Worm (Caenorhabditis elegans) whole organism, L2 larva: Measurements from ENCODE around the gene chil-6.

Experiments used
- C34F6.9 ChIP-seq: fragments of 150-350 bp; optimal IDR thresholded peaks from 2 replicates; lab custom pipeline; 2014; ENCODE audit warnings: missing biosample characterization, missing genetic modification characterization
- Y55F3AM.14 ChIP-seq: fragments of 200-800 bp; sonication (Bioruptor generic); optimal IDR thresholded peaks from 2 replicates; lab custom pipeline; 2018; ENCODE audit warnings: mild to moderate bottlenecking, missing genetic modification characterization, missing compliant biosample characterization
- ZK546.5 ChIP-seq: sonication (generic microtip); optimal IDR thresholded peaks from 2 replicates; lab custom pipeline; 2017; ENCODE audit warnings: missing biosample characterization, missing genetic modification characterization
- alr-1 ChIP-seq: fragments of 150-350 bp; optimal IDR thresholded peaks from 2 replicates; lab custom pipeline; 2014; ENCODE audit warnings: missing biosample characterization, missing genetic modification characterization
- ama-1 ChIP-seq: fragments of 150-350 bp; optimal IDR thresholded peaks from 2 replicates; lab custom pipeline; 2018; ENCODE audit warnings: inconsistent platforms
- blmp-1 ChIP-seq: sonication (generic microtip); optimal IDR thresholded peaks from 2 replicates; lab custom pipeline; 2017; ENCODE audit warnings: missing genetic modification characterization, mild to moderate bottlenecking, missing compliant biosample characterization, antibody characterized with exemption, moderate library complexity; ENCODE audit not compliant: insufficient read depth
- ceh-16 ChIP-seq: fragments of 150-350 bp; optimal IDR thresholded peaks from 2 replicates; lab custom pipeline; 2014; ENCODE audit warnings: missing biosample characterization, missing genetic modification characterization
- dmd-4 ChIP-seq: sonication (generic microtip); optimal IDR thresholded peaks from 2 replicates; lab custom pipeline; 2017; ENCODE audit warnings: missing biosample characterization, missing genetic modification characterization
- egl-27 ChIP-seq: sonication (generic microtip); optimal IDR thresholded peaks from 3 replicates; lab custom pipeline; 2017; ENCODE audit warnings: missing biosample characterization, missing genetic modification reagents, missing genetic modification characterization
- elt-1 ChIP-seq: fragments of 150-350 bp; optimal IDR thresholded peaks from 2 replicates; lab custom pipeline; 2014; ENCODE audit warnings: missing biosample characterization, missing genetic modification characterization
- elt-3 ChIP-seq: sonication (generic microtip); optimal IDR thresholded peaks from 2 replicates; lab custom pipeline; 2017; ENCODE audit warnings: missing biosample characterization, missing genetic modification characterization
- fos-1 ChIP-seq: fragments of 150-350 bp; optimal IDR thresholded peaks from 2 replicates; lab custom pipeline; 2014; ENCODE audit warnings: missing biosample characterization, missing genetic modification characterization
- gmeb-1 ChIP-seq: fragments of 150-350 bp; optimal IDR thresholded peaks from 2 replicates; lab custom pipeline; 2014; ENCODE audit warnings: missing biosample characterization, missing genetic modification characterization
- lin-13 ChIP-seq: fragments of 150-350 bp; optimal IDR thresholded peaks from 2 replicates; lab custom pipeline; 2014; ENCODE audit warnings: missing biosample characterization, missing genetic modification reagents, missing genetic modification characterization
- lin-39 ChIP-seq: fragments of 150-350 bp; optimal IDR thresholded peaks from 2 replicates; lab custom pipeline; 2014; ENCODE audit warnings: missing biosample characterization, missing genetic modification reagents, missing genetic modification characterization
- mab-5 ChIP-seq: fragments of 150-350 bp; optimal IDR thresholded peaks from 2 replicates; lab custom pipeline; 2014; ENCODE audit warnings: missing biosample characterization, missing genetic modification characterization
- mbf-1 ChIP-seq: sonication (generic microtip); optimal IDR thresholded peaks from 2 replicates; lab custom pipeline; 2017; ENCODE audit warnings: missing biosample characterization, missing genetic modification characterization
- mdl-1 ChIP-seq, 2 experiments: fragments of 150-350 bp in 1 of 2; sonication (generic microtip) in 1 of 2; optimal IDR thresholded peaks; 2 replicates each; lab custom pipeline; 2017; ENCODE audit warnings: missing biosample characterization in 2 of 2, missing genetic modification characterization in 2 of 2
- nhr-10 ChIP-seq: sonication (generic microtip); optimal IDR thresholded peaks from 2 replicates; lab custom pipeline; 2017; ENCODE audit warnings: missing biosample characterization, missing genetic modification characterization
- nhr-11 ChIP-seq: fragments of 150-350 bp; optimal IDR thresholded peaks from 2 replicates; lab custom pipeline; 2014; ENCODE audit warnings: missing biosample characterization, missing genetic modification characterization
- nhr-12 ChIP-seq: fragments of 150-350 bp; optimal IDR thresholded peaks from 2 replicates; lab custom pipeline; 2014; ENCODE audit warnings: missing biosample characterization, missing genetic modification characterization
- nhr-129 ChIP-seq: fragments of 150-350 bp; optimal IDR thresholded peaks from 2 replicates; lab custom pipeline; 2014; ENCODE audit warnings: missing biosample characterization, missing genetic modification characterization
- nhr-21 ChIP-seq: fragments of 150-350 bp; optimal IDR thresholded peaks from 2 replicates; lab custom pipeline; 2014; ENCODE audit warnings: missing biosample characterization, missing genetic modification characterization
- nhr-23 ChIP-seq: fragments of 150-350 bp; optimal IDR thresholded peaks from 2 replicates; lab custom pipeline; 2014; ENCODE audit warnings: missing biosample characterization, missing genetic modification reagents, missing genetic modification characterization
- nhr-25 ChIP-seq: fragments of 150-350 bp; sonication (generic microtip); optimal IDR thresholded peaks from 3 replicates; lab custom pipeline; 2014; ENCODE audit warnings: missing biosample characterization, missing genetic modification characterization
- sem-4 ChIP-seq: fragments of 150-350 bp; optimal IDR thresholded peaks from 2 replicates; lab custom pipeline; 2014; ENCODE audit warnings: missing biosample characterization, missing genetic modification reagents, missing genetic modification characterization
- skn-1 ChIP-seq: sonication (generic microtip); optimal IDR thresholded peaks from 2 replicates; lab custom pipeline; 2017; ENCODE audit warnings: missing biosample characterization, missing genetic modification characterization
- sma-3 ChIP-seq: sonication (generic microtip); optimal IDR thresholded peaks from 2 replicates; lab custom pipeline; 2016; ENCODE audit warnings: missing genetic modification reagents, missing genetic modification characterization, missing compliant biosample characterization
- sma-9 ChIP-seq, 2 experiments: fragments of 150-350 bp in 1 of 2; sonication (generic microtip) in 1 of 2; optimal IDR thresholded peaks; 2 replicates each; lab custom pipeline; 2014 to 2016; ENCODE audit warnings: missing genetic modification characterization in 2 of 2, mild to moderate bottlenecking in 1 of 2, missing biosample characterization in 1 of 2, missing compliant biosample characterization in 1 of 2, missing genetic modification reagents in 1 of 2, moderate library complexity in 1 of 2
- snpc-4 ChIP-seq: fragments of 150-350 bp; optimal IDR thresholded peaks from 2 replicates; lab custom pipeline; 2014; ENCODE audit warnings: missing biosample characterization, missing genetic modification characterization
- unc-39 ChIP-seq: fragments of 150-350 bp; optimal IDR thresholded peaks from 2 replicates; lab custom pipeline; 2014; ENCODE audit warnings: missing biosample characterization, missing genetic modification characterization
- unc-55 ChIP-seq: fragments of 150-350 bp; sonication (generic microtip); optimal IDR thresholded peaks from 3 replicates; lab custom pipeline; 2014; ENCODE audit warnings: missing biosample characterization, missing genetic modification reagents, missing genetic modification characterization
- unc-62 ChIP-seq: fragments of 150-350 bp; optimal IDR thresholded peaks from 2 replicates; lab custom pipeline; 2014; ENCODE audit warnings: missing biosample characterization, missing genetic modification reagents, missing genetic modification characterization
- zag-1 ChIP-seq: fragments of 150-350 bp; optimal IDR thresholded peaks from 2 replicates; lab custom pipeline; 2014; ENCODE audit warnings: missing biosample characterization, missing genetic modification characterization
- ztf-1 ChIP-seq: fragments of 200-800 bp; sonication (Bioruptor generic); conservative IDR thresholded peaks from 2 replicates; pipeline ENCODE4 v1.3.6; 2022; ENCODE audit warnings: missing genetic modification characterization, missing compliant biosample characterization
- ztf-11 ChIP-seq: sonication (generic microtip); optimal IDR thresholded peaks from 2 replicates; lab custom pipeline; 2017; ENCODE audit warnings: missing biosample characterization, missing genetic modification characterization
- ztf-4 ChIP-seq: fragments of 150-350 bp; optimal IDR thresholded peaks from 2 replicates; lab custom pipeline; 2014; ENCODE audit warnings: missing biosample characterization, missing genetic modification characterization

The chil-6 gene

ce11 chrII:9886216-9886615, 28.5 kb upstream of the chil-6 start, which contains the start of gene algn-8:
algn-8 (minus strand) TSS chrII:9886442.
- no peak for TF ChIP-seq lin-39 (tag; lab: Kevin White, UChicago)
- TF ChIP-seq nhr-23 (tag; lab: Kevin White, UChicago): no peak
- TF ChIP-seq sma-3: no peak
- no peak for TF ChIP-seq nhr-12 (tag; lab: Kevin White, UChicago)
- no peak for TF ChIP-seq mdl-1 (tag; optimal IDR thresholded peaks at IDR 0.05; lab: Kevin White, UChicago)
- no peak for TF ChIP-seq nhr-129 (tag; lab: Kevin White, UChicago)
- no peak for TF ChIP-seq elt-1 (tag; lab: Kevin White, UChicago)
- TF ChIP-seq ama-1 (lab: Kevin White, UChicago): no peak
- no peak for TF ChIP-seq unc-39 (tag; lab: Kevin White, UChicago)
- no peak for TF ChIP-seq Y55F3AM.14 (GFP tag; lab: Kevin White, UChicago)
- no peak for TF ChIP-seq nhr-21

- TF ChIP-seq ceh-16 (tag; lab: Kevin White, UChicago) (no peak), mab-5 (tag; lab: Kevin White, UChicago) (no peak), nhr-21 (no peak), C34F6.9 (tag; lab: Kevin White, UChicago) (no peak), unc-62 (GFP tag; lab: Kevin White, UChicago) (no peak), nhr-23 (tag; lab: Kevin White, UChicago) (no peak), egl-27 (tag; lab: Kevin White, UChicago) (no peak), lin-39 (tag; lab: Kevin White, UChicago) (no peak), lin-13 (GFP tag; lab: Kevin White, UChicago) (no peak), elt-3 (tag; lab: Kevin White, UChicago) (no peak), nhr-25 (peak; percentile 31), skn-1 (tag; lab: Kevin White, UChicago) (no peak), sma-3 (peak; percentile 64), nhr-11 (tag; lab: Kevin White, UChicago) (no peak), blmp-1 (tag; lab: Kevin White, UChicago) (no peak)
Measured at ce11 chrII:9880826-9881225, 23.1 kb upstream of the chil-6 start, which contains the start of gene C08H9.15. C08H9.15 (plus strand) TSS chrII:9881193.

- TF ChIP-seq skn-1 (tag; lab: Kevin White, UChicago) (no peak), mbf-1 (tag; lab: Kevin White, UChicago) (no peak), snpc-4 (no peak), ztf-1 (no peak), gmeb-1 (tag; lab: Kevin White, UChicago) (no peak), ZK546.5 (tag; lab: Kevin White, UChicago) (no peak), nhr-129 (tag; lab: Kevin White, UChicago) (no peak)
- TF ChIP-seq, all 48 proteins: peak for 0
Measured at ce11 chrII:9879815-9880214, 22.1 kb upstream of the chil-6 start.

ce11 chrII:9874508-9875229, 17.0 kb upstream of the chil-6 start, which contains the start of the genes chil-2 and ctsa-3.2:
chil-2 (minus strand) TSS chrII:9874608.
ctsa-3.2 (plus strand) TSS chrII:9875179.
- TF ChIP-seq nhr-25: no peak
- no peak for TF ChIP-seq sma-3
- TF ChIP-seq egl-27 (tag; lab: Kevin White, UChicago): no peak
- TF ChIP-seq mdl-1 (tag; optimal IDR thresholded peaks at IDR 0.05; lab: Kevin White, UChicago): no peak
- TF ChIP-seq elt-3 (tag; lab: Kevin White, UChicago): no peak
- no peak for TF ChIP-seq nhr-11 (tag; lab: Kevin White, UChicago)
- TF ChIP-seq ztf-11 (tag; lab: Kevin White, UChicago): no peak
- TF ChIP-seq skn-1 (tag; lab: Kevin White, UChicago): no peak
- no peak for TF ChIP-seq C34F6.9 (tag; lab: Kevin White, UChicago)
- TF ChIP-seq nhr-12 (tag; lab: Kevin White, UChicago): no peak
- TF ChIP-seq ama-1 (lab: Kevin White, UChicago): no peak
- TF ChIP-seq unc-55 (GFP tag; lab: Kevin White, UChicago): no peak
- TF ChIP-seq sem-4 (tag; lab: Kevin White, UChicago): no peak

ce11 chrII:9872961-9873360, 15.3 kb upstream of the chil-6 start, which contains the start of gene chil-8:
chil-8 (minus strand) TSS chrII:9873061.
- TF ChIP-seq skn-1 (tag; lab: Kevin White, UChicago) (no peak), lin-39 (tag; lab: Kevin White, UChicago) (no peak), ztf-1 (no peak), unc-55 (GFP tag; lab: Kevin White, UChicago) (no peak), mdl-1 (tag; optimal IDR thresholded peaks at IDR 0.05; lab: Kevin White, UChicago) (no peak), alr-1 (tag; lab: Kevin White, UChicago) (no peak), ZK546.5 (tag; lab: Kevin White, UChicago) (no peak), nhr-25 (no peak), sma-9 (GFP tag; optimal IDR thresholded peaks at IDR 0.05; lab: Kevin White, UChicago) (no peak), sma-9 (tag; optimal IDR thresholded peaks at IDR 0.05; lab: Kevin White, UChicago) (no peak), dmd-4 (tag; lab: Kevin White, UChicago) (no peak), zag-1 (no peak), gmeb-1 (tag; lab: Kevin White, UChicago) (no peak), nhr-10 (tag; lab: Kevin White, UChicago) (no peak), ceh-16 (tag; lab: Kevin White, UChicago) (no peak), fos-1 (tag; lab: Kevin White, UChicago) (no peak), egl-27 (tag; lab: Kevin White, UChicago) (no peak), ztf-4 (tag; lab: Kevin White, UChicago) (no peak), unc-39 (tag; lab: Kevin White, UChicago) (no peak)
